Worm (Caenorhabditis elegans) whole organism, L2 larva: Measurements from ENCODE around the gene F55A11.1.

Source experiments
- nhr-237 ChIP-seq: fragments of 150-350 bp; optimal IDR thresholded peaks from 2 replicates; lab custom pipeline; 2014; ENCODE audit warnings: missing biosample characterization, missing genetic modification characterization
- zag-1 ChIP-seq: fragments of 150-350 bp; optimal IDR thresholded peaks from 2 replicates; lab custom pipeline; 2014; ENCODE audit warnings: missing biosample characterization, missing genetic modification characterization

ce11 chrV:11789474-11789873 lies 25.3 kb upstream of the F55A11.1 start, which contains the start of gene D2023.1:
- TF ChIP-seq nhr-237 (tag; lab: Kevin White, UChicago) = no peak
- TF ChIP-seq zag-1 (tag; lab: Kevin White, UChicago) = no peak
